Fruit fly (Drosophila melanogaster) whole organism, pupa: ENCODE measurements around the gene Zw.

ENCODE experiments used
- CG10348 ChIP-seq: fragments of 200-800 bp; sonication (Bioruptor generic); IDR thresholded peaks from 2 replicates; pipeline ENCODE4 v1.3.6; 2022; ENCODE audit warnings: missing biosample characterization, missing genetic modification characterization
- CG12605 ChIP-seq: fragments of 200-800 bp; sonication (Bioruptor generic); IDR thresholded peaks from 2 replicates; pipeline ENCODE4 v1.3.6; 2022; ENCODE audit warnings: missing biosample characterization, missing genetic modification characterization
- CG13204 ChIP-seq: fragments of 200-800 bp; sonication (Bioruptor generic); optimal IDR thresholded peaks from 2 replicates; lab custom pipeline; 2018; ENCODE audit warnings: missing biosample characterization, mild to moderate bottlenecking, missing genetic modification characterization, moderate library complexity
- CG14655 ChIP-seq: fragments of 200-800 bp; sonication (Bioruptor generic); optimal IDR thresholded peaks from 3 replicates; lab custom pipeline; 2017; ENCODE audit warnings: mild to moderate bottlenecking, missing biosample characterization, missing genetic modification reagents, missing genetic modification characterization
- CG15710 ChIP-seq: fragments of 200-800 bp; sonication (Bioruptor generic); optimal IDR thresholded peaks from 2 replicates; lab custom pipeline; 2018; ENCODE audit warnings: missing biosample characterization, mild to moderate bottlenecking, missing genetic modification characterization, moderate library complexity
- CG17806 ChIP-seq: fragments of 200-800 bp; sonication (Bioruptor generic); optimal IDR thresholded peaks from 2 replicates; lab custom pipeline; 2018; ENCODE audit warnings: missing biosample characterization, mild to moderate bottlenecking, missing genetic modification characterization, moderate library complexity
- CG32121 ChIP-seq: fragments of 200-800 bp; sonication (Bioruptor generic); IDR thresholded peaks from 2 replicates; pipeline ENCODE4 v1.3.6; 2022; ENCODE audit warnings: missing biosample characterization, missing genetic modification characterization
- CG34367 ChIP-seq: fragments of 200-800 bp; sonication (Bioruptor generic); optimal IDR thresholded peaks from 2 replicates; lab custom pipeline; 2018; ENCODE audit warnings: missing biosample characterization, mild to moderate bottlenecking, missing genetic modification characterization
- CG4496 ChIP-seq: fragments of 200-800 bp; sonication (Bioruptor generic); IDR thresholded peaks from 3 replicates; pipeline ENCODE4 v1.3.6; 2022; ENCODE audit warnings: missing biosample characterization, missing genetic modification characterization
- CG8159 ChIP-seq: fragments of 200-800 bp; sonication (Bioruptor generic); optimal IDR thresholded peaks from 3 replicates; lab custom pipeline; 2018; ENCODE audit warnings: missing biosample characterization, mild to moderate bottlenecking, missing genetic modification characterization, moderate library complexity
- CG8301 ChIP-seq: fragments of 200-800 bp; sonication (Bioruptor generic); optimal IDR thresholded peaks from 2 replicates; lab custom pipeline; 2018; ENCODE audit warnings: missing biosample characterization, mild to moderate bottlenecking, missing genetic modification characterization
- CG9948 ChIP-seq: fragments of 200-800 bp; sonication (Bioruptor generic); optimal IDR thresholded peaks from 2 replicates; lab custom pipeline; 2018; ENCODE audit warnings: missing biosample characterization, mild to moderate bottlenecking, missing genetic modification characterization, moderate library complexity
- D1 ChIP-seq: fragments of 200-800 bp; sonication (Bioruptor generic); optimal IDR thresholded peaks from 2 replicates; lab custom pipeline; 2018; ENCODE audit warnings: missing biosample characterization, mild to moderate bottlenecking, missing genetic modification characterization, moderate library complexity
- EcR ChIP-seq: fragments of 200-800 bp; sonication (Bioruptor generic); optimal IDR thresholded peaks from 3 replicates; lab custom pipeline; 2019; ENCODE audit warnings: missing biosample characterization, missing genetic modification characterization, mild to moderate bottlenecking, moderate library complexity, missing genetic modification reagents
- Ets98B ChIP-seq: fragments of 200-800 bp; sonication (Bioruptor generic); IDR thresholded peaks from 2 replicates; pipeline ENCODE4 v1.3.6; 2022; ENCODE audit warnings: missing biosample characterization, missing genetic modification characterization
- Pif1A ChIP-seq: fragments of 200-800 bp; sonication (Bioruptor generic); optimal IDR thresholded peaks from 3 replicates; lab custom pipeline; 2016; ENCODE audit warnings: missing biosample characterization, missing genetic modification characterization
- Pif1B ChIP-seq: fragments of 200-800 bp; sonication (Bioruptor generic); optimal IDR thresholded peaks from 3 replicates; lab custom pipeline; 2016; ENCODE audit warnings: missing biosample characterization, missing genetic modification characterization
- Snoo ChIP-seq: fragments of 200-800 bp; sonication (Bioruptor generic); optimal IDR thresholded peaks from 3 replicates; lab custom pipeline; 2017; ENCODE audit warnings: missing biosample characterization, mild to moderate bottlenecking, missing genetic modification characterization, inconsistent platforms
- fd96Ca ChIP-seq: fragments of 200-800 bp; sonication (Bioruptor generic); IDR thresholded peaks from 3 replicates; pipeline ENCODE4 v1.3.6; 2022; ENCODE audit warnings: missing biosample characterization, missing genetic modification characterization
- gl ChIP-seq: fragments of 200-800 bp; sonication (Bioruptor generic); optimal IDR thresholded peaks from 2 replicates; lab custom pipeline; 2018; ENCODE audit warnings: missing biosample characterization, mild to moderate bottlenecking, missing genetic modification characterization
- rn ChIP-seq: fragments of 200-800 bp; sonication (Bioruptor generic); IDR thresholded peaks from 2 replicates; pipeline ENCODE4 v1.3.6; 2022; ENCODE audit warnings: missing biosample characterization, missing genetic modification characterization

The Zw gene

DNA sequence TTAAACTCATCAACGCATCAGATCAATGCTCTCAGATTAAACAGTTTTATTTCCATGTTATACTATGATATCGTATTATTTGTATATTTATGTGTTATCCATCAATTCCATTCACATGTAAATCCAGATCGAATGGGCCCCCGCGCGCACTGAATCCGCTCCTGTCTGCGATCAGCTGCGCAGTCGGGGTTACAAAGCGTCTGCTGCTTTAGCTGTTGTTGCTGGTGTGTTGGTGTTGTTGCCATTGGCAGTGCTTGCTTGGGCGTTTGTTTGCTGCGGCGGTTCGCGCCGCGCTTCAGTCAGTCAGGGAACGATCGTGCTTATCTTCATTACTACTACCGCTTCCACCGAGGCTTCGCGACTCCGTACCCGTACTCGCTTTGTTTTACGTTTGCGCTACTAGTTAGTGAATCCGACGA, at the start of gene Zw:
Gene Zw, plus strand, starts transcription at position 262 of the 419 bp plus-strand sequence.
- TF ChIP-seq rn (GFP tag; lab: Robert Waterston, UW) (0 out of 2 replicates have a peak, but pooled peaks have one; percentile 34), CG15710 (tag; lab: Kevin White, UChicago) (peak; percentile 36), gl (tag; lab: Kevin White, UChicago) (no peak), CG32121 (GFP tag; lab: Robert Waterston, UW) (peak; percentile 25; the same call in 1 of the 2 replicates), Ets98B (GFP tag; lab: Robert Waterston, UW) (peak; percentile 72), CG9948 (tag; lab: Kevin White, UChicago) (peak; percentile 26), Pif1A (GFP tag; lab: Kevin White, UChicago) (peak; percentile 67), CG8159 (tag; lab: Kevin White, UChicago) (peak; percentile 45), CG14655 (GFP tag; lab: Kevin White, UChicago) (peak; percentile 52), Pif1B (GFP tag; lab: Kevin White, UChicago) (peak; percentile 14), Snoo (peak; percentile 40), CG34367 (tag; lab: Kevin White, UChicago) (peak; percentile 29), CG8301 (tag; lab: Kevin White, UChicago) (peak; percentile 36), CG4496 (GFP tag; lab: Robert Waterston, UW) (peak; percentile 75), CG13204 (GFP tag; lab: Kevin White, UChicago) (peak; percentile 95), D1 (tag; lab: Kevin White, UChicago) (no peak), fd96Ca (GFP tag; lab: Robert Waterston, UW) (peak; percentile 74), CG12605 (GFP tag; lab: Robert Waterston, UW) (no peak), CG17806 (tag; lab: Kevin White, UChicago) (peak; percentile 38), CG10348 (no peak), EcR (GFP tag; lab: Kevin White, UChicago) (peak; percentile 28)
- TF ChIP-seq, all 21 proteins: peak for 17

- no peak for TF ChIP-seq CG14655 (GFP tag; lab: Kevin White, UChicago)
- TF ChIP-seq CG8301 (tag; lab: Kevin White, UChicago) = no peak
- no peak for TF ChIP-seq D1 (tag; lab: Kevin White, UChicago)
- no peak for TF ChIP-seq CG17806 (tag; lab: Kevin White, UChicago)
- TF ChIP-seq rn (GFP tag; lab: Robert Waterston, UW) = no peak
- TF ChIP-seq CG34367 (tag; lab: Kevin White, UChicago) = no peak
- no peak for TF ChIP-seq Pif1A (GFP tag; lab: Kevin White, UChicago)
- no peak for TF ChIP-seq CG15710 (tag; lab: Kevin White, UChicago)
- no peak for TF ChIP-seq Ets98B (GFP tag; lab: Robert Waterston, UW)
- TF ChIP-seq CG9948 (tag; lab: Kevin White, UChicago) = no peak
- TF ChIP-seq CG12605 (GFP tag; lab: Robert Waterston, UW) = no peak
- no peak for TF ChIP-seq CG13204 (GFP tag; lab: Kevin White, UChicago)
- no peak for TF ChIP-seq fd96Ca (GFP tag; lab: Robert Waterston, UW)
- TF ChIP-seq EcR (GFP tag; lab: Kevin White, UChicago) = no peak
- no peak for TF ChIP-seq CG32121 (GFP tag; lab: Robert Waterston, UW)
- TF ChIP-seq Pif1B (GFP tag; lab: Kevin White, UChicago) = no peak
- TF ChIP-seq CG8159 (tag; lab: Kevin White, UChicago) = no peak
- no peak for TF ChIP-seq Snoo
- TF ChIP-seq CG4496 (GFP tag; lab: Robert Waterston, UW) = no peak
Observed at dm6 chrX:19618183-19618740, 48.8 kb upstream of the Zw start, which contains the start of the genes Pstk and Tim9b. Gene Pstk (minus strand): TSS chrX:19618537. Gene Tim9b (minus strand): TSS chrX:19618537.

DNA sequence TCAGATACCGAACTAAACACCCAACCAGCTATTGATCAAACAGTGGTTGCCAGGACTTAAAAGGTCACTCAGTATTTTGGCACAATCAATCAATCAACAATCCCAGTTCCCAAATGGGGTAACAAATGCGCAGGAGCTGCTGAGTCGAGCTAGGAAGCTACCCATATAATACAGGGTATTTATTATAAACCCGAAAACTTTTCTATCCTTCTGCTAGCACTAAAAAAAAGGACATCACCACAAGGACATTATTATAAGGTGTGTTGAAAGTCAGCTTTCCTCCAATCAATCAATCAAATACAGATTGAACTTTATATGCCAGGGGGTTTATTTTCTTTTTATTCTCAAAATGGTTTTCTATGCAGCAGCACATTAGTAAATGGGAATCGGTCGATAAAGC, 45.9 kb upstream of the Zw start, which contains the start of gene CG14221:
Gene CG14221, minus strand, starts transcription at position 101 of the 400 bp plus-strand sequence.
- TF ChIP-seq D1 (tag; lab: Kevin White, UChicago) (no peak), gl (tag; lab: Kevin White, UChicago) (no peak), CG14655 (GFP tag; lab: Kevin White, UChicago) (no peak), CG12605 (GFP tag; lab: Robert Waterston, UW) (no peak), CG4496 (GFP tag; lab: Robert Waterston, UW) (no peak), CG13204 (GFP tag; lab: Kevin White, UChicago) (no peak), CG34367 (tag; lab: Kevin White, UChicago) (no peak), CG32121 (GFP tag; lab: Robert Waterston, UW) (no peak), Pif1A (GFP tag; lab: Kevin White, UChicago) (no peak), Snoo (no peak), Ets98B (GFP tag; lab: Robert Waterston, UW) (no peak), CG17806 (tag; lab: Kevin White, UChicago) (no peak), CG8301 (tag; lab: Kevin White, UChicago) (no peak), fd96Ca (GFP tag; lab: Robert Waterston, UW) (no peak), CG8159 (tag; lab: Kevin White, UChicago) (no peak), rn (GFP tag; lab: Robert Waterston, UW) (no peak), CG15710 (tag; lab: Kevin White, UChicago) (no peak), EcR (GFP tag; lab: Kevin White, UChicago) (no peak), Pif1B (GFP tag; lab: Kevin White, UChicago) (no peak), CG9948 (tag; lab: Kevin White, UChicago) (no peak)
- TF ChIP-seq, all 21 proteins: peak for 0

DNA sequence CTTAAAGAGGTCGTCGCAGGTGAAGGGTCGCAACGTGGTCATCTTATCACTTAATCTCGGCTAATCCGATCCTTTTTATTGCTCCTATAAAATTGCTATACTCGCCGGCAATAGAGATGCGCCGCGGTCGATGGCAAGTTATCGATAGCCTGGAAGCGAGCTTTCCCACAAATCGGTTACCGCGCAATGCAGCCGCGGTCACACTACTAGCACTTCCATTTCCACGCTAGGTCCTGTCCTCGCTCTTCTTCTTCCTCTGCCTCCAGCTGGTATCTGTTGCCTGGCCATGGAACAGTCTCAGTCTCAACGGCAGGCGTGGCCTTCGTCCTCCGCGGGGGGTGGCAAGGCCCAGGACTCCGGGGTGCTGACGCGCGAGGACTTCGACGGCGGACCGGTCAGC, 44.1 kb upstream of the Zw start, which contains the start of the genes Naa20A and MKP-4:
Gene Naa20A, minus strand, starts transcription at position 151 of the 400 bp plus-strand sequence.
Gene MKP-4, plus strand, starts transcription at position 191 of the 400 bp plus-strand sequence.
- TF ChIP-seq D1 (tag; lab: Kevin White, UChicago) (no peak), Ets98B (GFP tag; lab: Robert Waterston, UW) (no peak), CG8301 (tag; lab: Kevin White, UChicago) (no peak), Snoo (no peak), CG12605 (GFP tag; lab: Robert Waterston, UW) (no peak), CG9948 (tag; lab: Kevin White, UChicago) (no peak), CG15710 (tag; lab: Kevin White, UChicago) (no peak), CG4496 (GFP tag; lab: Robert Waterston, UW) (no peak)
